Fruit fly (Drosophila melanogaster): Measurements from ENCODE around the gene CG15385.

CG15385 gene

dm6 chr2L:2217067-2217684 is 4.8 kb upstream of the CG15385 start, which contains the start of the genes CG15386, CG42371 and mio (continued):
- TF ChIP-seq CG8359 (GFP tag; optimal IDR thresholded peaks at IDR 0.05; ENCODE audit: borderline replicate concordance) (no peak), gem (tag; optimal IDR thresholded peaks at IDR 0.05) (no peak), CG17186 (GFP tag; optimal IDR thresholded peaks at IDR 0.05) (peak; percentile 39), YL-1 (GFP tag; optimal IDR thresholded peaks at IDR 0.05) (peak; percentile 57), CG6854 (GFP tag; optimal IDR thresholded peaks at IDR 0.05) (no peak), Max (GFP tag; optimal IDR thresholded peaks at IDR 0.05) (peak; percentile 63), CG7745 (tag; optimal IDR thresholded peaks at IDR 0.05) (no peak), HLH3B (GFP tag; IDR thresholded peaks at IDR 0.05) (no peak), Bteb2 (GFP tag; optimal IDR thresholded peaks at IDR 0.05) (no peak), CG31441 (GFP tag; IDR thresholded peaks at IDR 0.05) (no peak), CG33213 (GFP tag; optimal IDR thresholded peaks at IDR 0.05) (no peak), ap (GFP tag; IDR thresholded peaks at IDR 0.05) (no peak), Jarid2 (GFP tag; optimal IDR thresholded peaks at IDR 0.05) (no peak), CG11560 (tag; IDR thresholded peaks at IDR 0.05) (no peak), vfl (GFP tag; optimal IDR thresholded peaks at IDR 0.05) (no peak), CG15011 (GFP tag; optimal IDR thresholded peaks at IDR 0.05) (no peak), CG12071 (GFP tag; optimal IDR thresholded peaks at IDR 0.05) (no peak), insv (GFP tag; optimal IDR thresholded peaks at IDR 0.05) (peak in 1 of 2 experiments; percentile 50), fd96Cb (tag; optimal IDR thresholded peaks at IDR 0.05) (no peak), CG12299 (tag; optimal IDR thresholded peaks at IDR 0.05) (no peak), CG18262 (tag; optimal IDR thresholded peaks at IDR 0.05) (no peak), kni (GFP tag; optimal IDR thresholded peaks at IDR 0.05) (no peak), CG7928 (GFP tag; optimal IDR thresholded peaks at IDR 0.05) (no peak), CG14710 (tag; optimal IDR thresholded peaks at IDR 0.05) (peak; percentile 81), stwl (tag; optimal IDR thresholded peaks at IDR 0.05) (peak; percentile 80), Trl (optimal IDR thresholded peaks at IDR 0.05) (no peak), Trl (GFP tag; optimal IDR thresholded peaks at IDR 0.05) (peak; percentile 41), unpg (GFP tag; optimal IDR thresholded peaks at IDR 0.05) (no peak), Hmx (GFP tag; optimal IDR thresholded peaks at IDR 0.05) (no peak), CG10209 (GFP tag; optimal IDR thresholded peaks at IDR 0.05) (no peak), z (GFP tag; IDR thresholded peaks at IDR 0.05) (no peak), psq (GFP tag; optimal IDR thresholded peaks at IDR 0.05) (no peak), esg (GFP tag; conservative IDR thresholded peaks at IDR 0.05) (no peak), E2f1 (GFP tag; IDR thresholded peaks at IDR 0.05) (no peak), Lim3 (GFP tag; IDR thresholded peaks at IDR 0.05) (no peak), sqz (GFP tag; optimal IDR thresholded peaks at IDR 0.05) (peak; percentile 49), nom (GFP tag; optimal IDR thresholded peaks at IDR 0.05) (peak; percentile 56), dati (GFP tag; IDR thresholded peaks at IDR 0.05) (no peak), bowl (GFP tag; IDR thresholded peaks at IDR 0.05) (no peak), lilli (GFP tag; optimal IDR thresholded peaks at IDR 0.05) (no peak), chm (GFP tag; IDR thresholded peaks at IDR 0.05) (no peak), CG8290 (GFP tag; optimal IDR thresholded peaks at IDR 0.05) (no peak), CG8290 (tag; optimal IDR thresholded peaks at IDR 0.05) (peak in 1 of 2 experiments; percentile 71), CG9727 (GFP tag; optimal IDR thresholded peaks at IDR 0.05) (no peak), CG3281 (GFP tag; optimal IDR thresholded peaks at IDR 0.05) (peak; percentile 10), CrebB (tag; optimal IDR thresholded peaks at IDR 0.05) (no peak), CG11456 (GFP tag; IDR thresholded peaks at IDR 0.05) (no peak), sc (optimal IDR thresholded peaks at IDR 0.05) (no peak), sc (GFP tag; optimal IDR thresholded peaks at IDR 0.05) (no peak), CG10267 (tag; optimal IDR thresholded peaks at IDR 0.05) (peak; percentile 93), gcm2 (GFP tag; optimal IDR thresholded peaks at IDR 0.05) (no peak), CG17385 (GFP tag; optimal IDR thresholded peaks at IDR 0.05) (peak; percentile 99)
